Worm (Caenorhabditis elegans) whole organism, late embryonic: ENCODE results near the gene Y54G2A.37.

Experiments
- C38D4.7 ChIP-seq: fragments of 200-800 bp; sonication (Bioruptor generic); optimal IDR thresholded peaks from 2 replicates; lab custom pipeline; 2018; ENCODE audit warnings: mild to moderate bottlenecking, missing genetic modification characterization, moderate library complexity, missing compliant biosample characterization
- K02D7.2 ChIP-seq: sonication (generic microtip); optimal IDR thresholded peaks from 2 replicates; lab custom pipeline; 2017; ENCODE audit warnings: mild to moderate bottlenecking, missing genetic modification characterization, missing compliant biosample characterization
- K09A11.1 ChIP-seq: sonication (generic microtip); optimal IDR thresholded peaks from 2 replicates; lab custom pipeline; 2017; ENCODE audit warnings: antibody characterized with exemption, mild to moderate bottlenecking, missing genetic modification characterization, missing compliant biosample characterization; ENCODE audit not compliant: insufficient read depth
- T23F11.4 ChIP-seq: fragments of 200-800 bp; sonication (Bioruptor generic); optimal IDR thresholded peaks from 2 replicates; lab custom pipeline; 2018; ENCODE audit warnings: mild to moderate bottlenecking, missing genetic modification characterization, missing compliant biosample characterization
- ama-1 ChIP-seq: fragments of 150-350 bp; optimal IDR thresholded peaks from 2 replicates; lab custom pipeline; 2014
- ceh-14 ChIP-seq: sonication (generic microtip); optimal IDR thresholded peaks from 2 replicates; lab custom pipeline; 2016; ENCODE audit warnings: missing genotype, missing genetic modification characterization, missing compliant biosample characterization
- ceh-19 ChIP-seq: fragments of 200-800 bp; sonication (Bioruptor generic); optimal IDR thresholded peaks from 2 replicates; lab custom pipeline; 2018; ENCODE audit warnings: mild to moderate bottlenecking, missing genetic modification characterization, missing compliant biosample characterization
- ceh-2 ChIP-seq: sonication (generic microtip); optimal IDR thresholded peaks from 2 replicates; lab custom pipeline; 2016; ENCODE audit warnings: missing genotype, missing genetic modification characterization, missing compliant biosample characterization
- ceh-22 ChIP-seq: sonication (generic microtip); optimal IDR thresholded peaks from 2 replicates; lab custom pipeline; 2017; ENCODE audit warnings: missing biosample characterization, missing genetic modification characterization
- ceh-24 ChIP-seq: sonication (generic microtip); optimal IDR thresholded peaks from 2 replicates; lab custom pipeline; 2016; ENCODE audit warnings: mild to moderate bottlenecking, missing genetic modification characterization, missing compliant biosample characterization
- ceh-34 ChIP-seq: sonication (generic microtip); optimal IDR thresholded peaks from 2 replicates; lab custom pipeline; 2016; ENCODE audit warnings: mild to moderate bottlenecking, missing genetic modification characterization, missing compliant biosample characterization
- ceh-45 ChIP-seq: fragments of 200-800 bp; sonication (Bioruptor generic); IDR thresholded peaks from 2 replicates; pipeline ENCODE4 v1.3.6; 2022; ENCODE audit warnings: missing genetic modification reagents, missing genetic modification characterization, missing compliant biosample characterization
- ceh-48 ChIP-seq: sonication (generic microtip); optimal IDR thresholded peaks from 2 replicates; lab custom pipeline; 2016; ENCODE audit warnings: missing genetic modification characterization, inconsistent platforms, missing compliant biosample characterization
- ceh-6 ChIP-seq: fragments of 200-800 bp; sonication (Bioruptor generic); optimal IDR thresholded peaks from 2 replicates; lab custom pipeline; 2018; ENCODE audit warnings: mild to moderate bottlenecking, missing genetic modification characterization, missing compliant biosample characterization
- che-1 ChIP-seq: sonication (generic microtip); optimal IDR thresholded peaks from 2 replicates; lab custom pipeline; 2016; ENCODE audit warnings: mild to moderate bottlenecking, missing genetic modification characterization, missing compliant biosample characterization
- dmd-4 ChIP-seq: sonication (generic microtip); optimal IDR thresholded peaks from 2 replicates; lab custom pipeline; 2016; ENCODE audit warnings: borderline replicate concordance, missing genetic modification characterization, missing compliant biosample characterization
- dve-1 ChIP-seq: sonication (generic microtip); optimal IDR thresholded peaks from 2 replicates; lab custom pipeline; 2017; ENCODE audit warnings: antibody characterized with exemption, mild to moderate bottlenecking, missing genetic modification characterization, missing compliant biosample characterization
- elt-4 ChIP-seq: sonication (generic microtip); optimal IDR thresholded peaks from 2 replicates; lab custom pipeline; 2016; ENCODE audit warnings: missing genetic modification characterization, missing compliant biosample characterization
- eyg-1 ChIP-seq: sonication (generic microtip); optimal IDR thresholded peaks from 2 replicates; lab custom pipeline; 2016; ENCODE audit warnings: missing genotype, missing genetic modification characterization, missing compliant biosample characterization
- fax-1 ChIP-seq: sonication (generic microtip); optimal IDR thresholded peaks from 2 replicates; lab custom pipeline; 2016; ENCODE audit warnings: missing genotype, missing genetic modification characterization, missing compliant biosample characterization
- gmeb-2 ChIP-seq: sonication (generic microtip); optimal IDR thresholded peaks from 2 replicates; lab custom pipeline; 2016; ENCODE audit warnings: missing genetic modification characterization, inconsistent platforms, missing compliant biosample characterization
- hlh-15 ChIP-seq: sonication (generic microtip); optimal IDR thresholded peaks from 2 replicates; lab custom pipeline; 2016; ENCODE audit warnings: missing genetic modification characterization, missing compliant biosample characterization
- hlh-30 ChIP-seq: sonication (generic microtip); optimal IDR thresholded peaks from 2 replicates; lab custom pipeline; 2017; ENCODE audit warnings: antibody characterized with exemption, missing genetic modification characterization, missing compliant biosample characterization; ENCODE audit not compliant: insufficient read depth
- hlh-6 ChIP-seq: sonication (generic microtip); optimal IDR thresholded peaks from 2 replicates; lab custom pipeline; 2016; ENCODE audit warnings: missing genotype, missing genetic modification characterization, missing compliant biosample characterization
- lim-6 ChIP-seq: sonication (generic microtip); optimal IDR thresholded peaks from 2 replicates; lab custom pipeline; 2016; ENCODE audit warnings: missing genetic modification characterization, missing compliant biosample characterization
- lin-11 ChIP-seq: fragments of 200-800 bp; sonication (Bioruptor generic); optimal IDR thresholded peaks from 2 replicates; lab custom pipeline; 2018; ENCODE audit warnings: mild to moderate bottlenecking, missing genetic modification characterization, missing compliant biosample characterization
- mec-3 ChIP-seq: sonication (generic microtip); optimal IDR thresholded peaks from 2 replicates; lab custom pipeline; 2016; ENCODE audit warnings: borderline replicate concordance, missing genetic modification characterization, missing compliant biosample characterization
- nfya-1 ChIP-seq: sonication (generic microtip); optimal IDR thresholded peaks from 2 replicates; lab custom pipeline; 2017; ENCODE audit warnings: missing genetic modification characterization, mild to moderate bottlenecking, missing compliant biosample characterization, antibody characterized with exemption, moderate library complexity
- pag-3 ChIP-seq: sonication (generic microtip); optimal IDR thresholded peaks from 2 replicates; lab custom pipeline; 2016; ENCODE audit warnings: missing compliant biosample characterization, missing genetic modification characterization, borderline replicate concordance
- pqm-1 ChIP-seq: sonication (generic microtip); optimal IDR thresholded peaks from 2 replicates; lab custom pipeline; 2016; ENCODE audit warnings: missing genetic modification characterization, missing compliant biosample characterization
- ref-2 ChIP-seq: sonication (generic microtip); optimal IDR thresholded peaks from 2 replicates; lab custom pipeline; 2016; ENCODE audit warnings: missing genetic modification characterization, missing compliant biosample characterization
- rnt-1 ChIP-seq: sonication (generic microtip); optimal IDR thresholded peaks from 2 replicates; lab custom pipeline; 2016; ENCODE audit warnings: missing genetic modification characterization, missing compliant biosample characterization
- sox-2 ChIP-seq: fragments of 200-800 bp; sonication (Bioruptor generic); IDR thresholded peaks from 2 replicates; pipeline ENCODE4 v1.3.6; 2022; ENCODE audit warnings: missing genetic modification reagents, missing genetic modification characterization, missing compliant biosample characterization
- tbx-2 ChIP-seq: sonication (generic microtip); optimal IDR thresholded peaks from 2 replicates; lab custom pipeline; 2016; ENCODE audit warnings: missing genetic modification characterization, missing compliant biosample characterization
- tbx-7 ChIP-seq: sonication (generic microtip); optimal IDR thresholded peaks from 2 replicates; lab custom pipeline; 2016; ENCODE audit warnings: missing genotype, missing genetic modification characterization, missing compliant biosample characterization
- ttx-3 ChIP-seq: sonication (generic microtip); optimal IDR thresholded peaks from 2 replicates; lab custom pipeline; 2016; ENCODE audit warnings: missing genetic modification reagents, missing genetic modification characterization, missing compliant biosample characterization
- unc-3 ChIP-seq, 2 experiments: fragments of 200-800 bp in 1 of 2; sonication (Bioruptor generic) in 1 of 2; sonication (generic microtip) in 1 of 2; conservative IDR thresholded peaks in 1 of 2; optimal IDR thresholded peaks in 1 of 2; 2 replicates each; pipeline versions ENCODE4 v1.3.6 to Lab custom; 2016 to 2022; ENCODE audit warnings: missing compliant biosample characterization in 2 of 2, missing genetic modification characterization in 2 of 2, missing genetic modification reagents in 1 of 2
- unc-42 ChIP-seq: sonication (generic microtip); optimal IDR thresholded peaks from 2 replicates; lab custom pipeline; 2016; ENCODE audit warnings: missing genotype, missing genetic modification characterization, missing compliant biosample characterization
- zip-5 ChIP-seq: sonication (generic microtip); optimal IDR thresholded peaks from 2 replicates; lab custom pipeline; 2016; ENCODE audit warnings: missing genetic modification characterization, missing compliant biosample characterization
- ztf-16 ChIP-seq: sonication (generic microtip); optimal IDR thresholded peaks from 2 replicates; lab custom pipeline; 2017; ENCODE audit warnings: missing genetic modification characterization, missing compliant biosample characterization

The Y54G2A.37 gene

DNA sequence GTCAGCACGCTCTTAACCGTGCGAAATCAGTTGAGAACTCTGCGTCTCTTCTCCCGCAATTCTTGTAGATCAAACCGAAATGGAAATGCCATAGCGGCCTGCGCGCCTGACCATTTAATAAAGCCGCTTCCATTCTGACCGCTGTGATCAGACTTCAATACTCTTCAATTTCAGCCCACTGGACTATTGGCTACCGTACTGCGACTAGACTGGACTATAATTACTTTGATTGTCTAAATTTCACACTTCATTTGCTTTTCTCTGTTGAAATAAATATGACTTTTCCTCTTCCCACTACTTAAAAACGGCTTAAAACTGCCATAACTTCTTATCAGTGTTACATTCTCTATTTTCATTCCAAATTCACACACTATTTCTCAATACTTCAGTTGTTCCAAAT lies 17.8 kb downstream of the Y54G2A.37 start, which contains the start of gene Y54G2A.7:
Gene Y54G2A.7, plus strand, starts transcription at position 301 of the 400 bp plus-strand sequence.
- TF ChIP-seq hlh-6 (no peak), ceh-24 (no peak), ama-1 (lab: Kevin White, UChicago) (no peak), ztf-16 (tag; lab: Kevin White, UChicago) (no peak), hlh-15 (no peak), pqm-1 (no peak), ttx-3 (tag; lab: Kevin White, UChicago) (no peak), ceh-48 (tag; lab: Kevin White, UChicago) (no peak), K09A11.1 (no peak), dmd-4 (tag; lab: Kevin White, UChicago) (no peak), eyg-1 (no peak), ceh-34 (tag; lab: Kevin White, UChicago) (no peak), unc-3 (GFP tag; conservative IDR thresholded peaks at IDR 0.05; lab: Robert Waterston, UW) (no peak), unc-3 (tag; optimal IDR thresholded peaks at IDR 0.05; lab: Kevin White, UChicago) (no peak), gmeb-2 (tag; lab: Kevin White, UChicago) (no peak), ceh-19 (no peak), che-1 (tag; lab: Kevin White, UChicago) (no peak)

DNA sequence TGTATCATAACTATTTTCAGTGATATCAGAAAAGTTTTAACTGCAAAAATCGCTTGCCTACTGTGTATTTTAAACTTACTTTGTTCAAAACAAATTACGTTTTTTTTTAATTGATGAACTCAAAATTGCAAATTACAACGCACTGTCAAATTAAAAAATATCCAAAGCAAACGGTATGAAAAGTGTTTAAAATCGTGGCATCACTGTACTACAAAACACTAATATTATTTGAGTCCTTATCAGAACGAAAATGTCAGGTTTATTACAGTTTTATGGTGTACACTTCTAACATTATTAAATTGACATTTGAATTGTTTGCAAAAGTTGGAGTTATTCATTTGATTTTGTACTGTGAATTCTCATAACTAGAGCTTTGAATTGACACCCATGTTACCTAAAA lies 20.8 kb downstream of the Y54G2A.37 start, which contains the start of gene clec-83:
Gene clec-83, minus strand, starts transcription at position 213 of the 400 bp plus-strand sequence.
- TF ChIP-seq gmeb-2 (tag; lab: Kevin White, UChicago) (no peak), mec-3 (tag; lab: Kevin White, UChicago) (no peak), pag-3 (tag; lab: Kevin White, UChicago) (no peak), K02D7.2 (no peak), ceh-14 (no peak), tbx-7 (tag; lab: Kevin White, UChicago) (no peak), hlh-30 (tag; lab: Kevin White, UChicago) (no peak), ceh-22 (no peak), fax-1 (tag; lab: Kevin White, UChicago) (no peak), dmd-4 (tag; lab: Kevin White, UChicago) (no peak), ref-2 (tag; lab: Kevin White, UChicago) (no peak), ceh-45 (GFP tag; lab: Robert Waterston, UW) (no peak), ceh-24 (no peak), elt-4 (tag; lab: Kevin White, UChicago) (no peak), che-1 (tag; lab: Kevin White, UChicago) (no peak), dve-1 (tag; lab: Kevin White, UChicago) (no peak), nfya-1 (tag; lab: Kevin White, UChicago) (no peak), pqm-1 (no peak), ceh-2 (no peak), tbx-2 (tag; lab: Kevin White, UChicago) (no peak)

DNA sequence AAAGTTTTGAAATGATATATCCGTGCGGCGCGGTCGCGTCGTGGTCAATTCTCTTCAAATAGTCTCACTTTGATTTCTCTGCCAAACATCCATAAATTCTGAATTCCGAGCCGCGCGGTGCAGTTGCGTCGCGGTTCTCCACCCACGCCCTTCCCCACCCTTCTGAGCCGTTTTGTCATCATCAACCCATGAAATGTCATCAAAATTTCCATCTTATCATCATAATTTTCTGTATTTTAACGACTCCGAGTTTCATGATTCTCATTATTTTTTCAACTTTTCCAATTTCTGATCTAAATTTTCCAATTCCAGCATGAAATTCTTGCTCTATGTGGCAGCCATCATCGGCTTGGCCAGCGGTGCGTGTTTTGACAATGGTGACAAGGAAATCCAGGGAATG lies 21.7 kb downstream of the Y54G2A.37 start, which contains the start of gene clec-84:
Gene clec-84, plus strand, starts transcription at position 301 of the 400 bp plus-strand sequence.
- TF ChIP-seq unc-42 = no peak
- no peak for TF ChIP-seq ztf-16 (tag; lab: Kevin White, UChicago)
- TF ChIP-seq dve-1 (tag; lab: Kevin White, UChicago) = no peak
- no peak for TF ChIP-seq ceh-6 (GFP tag; lab: Kevin White, UChicago)
- no peak for TF ChIP-seq ceh-14
- TF ChIP-seq lim-6 (tag; lab: Kevin White, UChicago) = no peak
- no peak for TF ChIP-seq zip-5
- no peak for TF ChIP-seq sox-2
- no peak for TF ChIP-seq nfya-1 (tag; lab: Kevin White, UChicago)

DNA sequence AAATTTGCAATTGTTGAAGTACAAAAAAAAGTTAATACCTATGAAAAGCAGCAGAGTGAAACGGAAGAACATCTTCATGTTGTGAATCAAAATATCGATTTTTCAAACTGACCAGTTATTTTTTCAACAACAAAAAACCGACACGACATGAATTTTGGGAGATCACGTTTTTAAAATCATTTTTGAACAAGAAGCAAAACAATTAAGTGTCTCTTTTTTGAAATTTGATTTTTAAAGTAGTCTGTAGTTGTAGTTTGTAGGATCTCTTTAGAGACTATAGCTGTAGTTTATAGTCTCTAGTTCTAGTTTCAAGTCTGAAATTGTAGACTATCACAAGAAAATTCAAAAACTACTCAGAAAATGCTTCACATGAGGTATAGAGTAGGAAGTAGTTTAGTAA lies 23.4 kb downstream of the Y54G2A.37 start, which contains the start of gene Y54G2A.15:
Gene Y54G2A.15, minus strand, starts transcription at position 101 of the 400 bp plus-strand sequence.
- TF ChIP-seq pag-3 (tag; lab: Kevin White, UChicago) (no peak), dmd-4 (tag; lab: Kevin White, UChicago) (no peak), sox-2 (no peak), ceh-19 (no peak), ceh-2 (no peak), tbx-7 (tag; lab: Kevin White, UChicago) (no peak), T23F11.4 (no peak), lin-11 (no peak), tbx-2 (tag; lab: Kevin White, UChicago) (no peak), hlh-6 (no peak), C38D4.7 (GFP tag; lab: Kevin White, UChicago) (no peak), rnt-1 (no peak), ceh-24 (no peak)
- TF ChIP-seq, all 69 proteins: peak for 0
